Fruit fly (Drosophila melanogaster): ENCODE measurements around the gene Nlg1.

Nlg1 gene

dm6 chr3R:7719990-7720389 is 61.9 kb downstream of the Nlg1 start:
- no peak for TF ChIP-seq CG7045 (GFP tag; optimal IDR thresholded peaks at IDR 0.05)
- no peak for TF ChIP-seq CG11617 (GFP tag; optimal IDR thresholded peaks at IDR 0.05)
- no peak for TF ChIP-seq Hr96 (GFP tag; optimal IDR thresholded peaks at IDR 0.05)
- no peak for TF ChIP-seq pad (GFP tag; optimal IDR thresholded peaks at IDR 0.05)
- TF ChIP-seq toe (GFP tag; optimal IDR thresholded peaks at IDR 0.05): no peak
- TF ChIP-seq cnc (optimal IDR thresholded peaks at IDR 0.05): no peak
- no peak for TF ChIP-seq bab1 (GFP tag; optimal IDR thresholded peaks at IDR 0.05)
- TF ChIP-seq Clk (GFP tag; optimal IDR thresholded peaks at IDR 0.05): no peak
- no peak for TF ChIP-seq Mnt (GFP tag; optimal IDR thresholded peaks at IDR 0.05)
- TF ChIP-seq CG7101 (tag; optimal IDR thresholded peaks at IDR 0.05): no peak
- TF ChIP-seq Crg-1 (GFP tag; optimal IDR thresholded peaks at IDR 0.05): no peak
- TF ChIP-seq CG12768 (GFP tag; optimal IDR thresholded peaks at IDR 0.05): no peak
- no peak for TF ChIP-seq CG33017 (tag; optimal IDR thresholded peaks at IDR 0.05)
- no peak for TF ChIP-seq cic (GFP tag; optimal IDR thresholded peaks at IDR 0.05)
- no peak for TF ChIP-seq CG1620 (GFP tag; optimal IDR thresholded peaks at IDR 0.05)

DNA sequence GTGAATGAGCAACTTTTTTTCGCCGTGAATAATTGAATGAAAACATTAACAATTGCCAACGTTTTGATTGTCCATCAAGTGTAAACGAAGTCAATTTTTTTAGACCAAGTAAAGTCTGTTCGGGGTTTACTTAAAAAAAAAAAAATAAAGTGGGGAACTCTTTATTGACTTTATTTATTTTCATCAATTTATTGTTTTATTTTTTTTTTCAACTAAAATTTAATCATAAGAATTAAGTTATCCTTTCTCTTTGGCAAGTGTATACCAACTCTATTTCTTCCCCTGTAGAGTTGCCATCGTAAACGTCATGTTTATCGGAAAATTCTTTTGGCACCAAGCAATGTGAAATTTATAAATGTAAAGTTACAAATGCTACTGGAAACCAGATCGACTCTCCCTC is 64.1 kb downstream of the Nlg1 start, which contains the start of gene CG2616:
Gene CG2616, plus strand, starts transcription at position 301 of the 400 bp plus-strand sequence.
- no peak for TF ChIP-seq CG7101 (tag; optimal IDR thresholded peaks at IDR 0.05)
- TF ChIP-seq cnc (optimal IDR thresholded peaks at IDR 0.05): no peak
- TF ChIP-seq CG11617 (GFP tag; optimal IDR thresholded peaks at IDR 0.05): no peak
- no peak for TF ChIP-seq Mnt (GFP tag; optimal IDR thresholded peaks at IDR 0.05)
- TF ChIP-seq ovo (GFP tag; optimal IDR thresholded peaks at IDR 0.05): no peak
- TF ChIP-seq CG1620 (GFP tag; optimal IDR thresholded peaks at IDR 0.05): no peak
- TF ChIP-seq CG14711 (tag; optimal IDR thresholded peaks at IDR 0.05): no peak
- TF ChIP-seq Clk (GFP tag; optimal IDR thresholded peaks at IDR 0.05): no peak

- no peak for TF ChIP-seq pad (GFP tag; optimal IDR thresholded peaks at IDR 0.05)
- no peak for TF ChIP-seq CG1620 (GFP tag; optimal IDR thresholded peaks at IDR 0.05)
- TF ChIP-seq Crg-1 (GFP tag; optimal IDR thresholded peaks at IDR 0.05): no peak
- TF ChIP-seq CG7045 (GFP tag; optimal IDR thresholded peaks at IDR 0.05): no peak
- no peak for TF ChIP-seq toe (GFP tag; optimal IDR thresholded peaks at IDR 0.05)
- no peak for TF ChIP-seq CG14711 (tag; optimal IDR thresholded peaks at IDR 0.05)
- TF ChIP-seq CG33017 (tag; optimal IDR thresholded peaks at IDR 0.05): no peak
- no peak for TF ChIP-seq kay (GFP tag; ENCODE audit: borderline replicate concordance)
- no peak for TF ChIP-seq Mnt (GFP tag; optimal IDR thresholded peaks at IDR 0.05)
- no peak for TF ChIP-seq tj (GFP tag; optimal IDR thresholded peaks at IDR 0.05)
- TF ChIP-seq bab1 (GFP tag; optimal IDR thresholded peaks at IDR 0.05): no peak
- TF ChIP-seq ovo (GFP tag; optimal IDR thresholded peaks at IDR 0.05): no peak
Measured at dm6 chr3R:7739463-7739862, 81.4 kb downstream of the Nlg1 start, which contains the start of gene CG43254. Gene CG43254, minus strand, starts transcription at chr3R:7739563.
